Fruit fly (Drosophila melanogaster): Measurements from ENCODE around the gene CG10949.
A peak's percentile ranks its signal among the peaks of the same experiment; 100 is the strongest.

Gene CG10949

dm6 chr2L:20399239-20399638, 17.5 kb downstream of the CG10949 start (continued):
- no peak for TF ChIP-seq phol (tag; optimal IDR thresholded peaks at IDR 0.05)
- no peak for TF ChIP-seq CG7928 (GFP tag; optimal IDR thresholded peaks at IDR 0.05)
- TF ChIP-seq Deaf1 (tag; optimal IDR thresholded peaks at IDR 0.05), result peak; percentile 53
- TF ChIP-seq fd3F (GFP tag; optimal IDR thresholded peaks at IDR 0.05), result no peak
- TF ChIP-seq CoRest (tag; optimal IDR thresholded peaks at IDR 0.05), result no peak
- no peak for TF ChIP-seq nmo (GFP tag; optimal IDR thresholded peaks at IDR 0.05)
- TF ChIP-seq CG7271 (tag; optimal IDR thresholded peaks at IDR 0.05), result no peak
- no peak for TF ChIP-seq gcm (GFP tag; optimal IDR thresholded peaks at IDR 0.05)
- TF ChIP-seq CG1024 (GFP tag; IDR thresholded peaks at IDR 0.05), result no peak
- no peak for TF ChIP-seq NC2α (GFP tag; optimal IDR thresholded peaks at IDR 0.05)
- no peak for TF ChIP-seq CG2678 (tag; optimal IDR thresholded peaks at IDR 0.05)
- peak; percentile 13 for TF ChIP-seq Fer1 (GFP tag; optimal IDR thresholded peaks at IDR 0.05)
- TF ChIP-seq trem (tag; optimal IDR thresholded peaks at IDR 0.05), result no peak
- no peak for TF ChIP-seq Hr3 (GFP tag; optimal IDR thresholded peaks at IDR 0.05)
- TF ChIP-seq CG15269 (tag; optimal IDR thresholded peaks at IDR 0.05), result peak; percentile 16
- TF ChIP-seq CG31388 (GFP tag; optimal IDR thresholded peaks at IDR 0.05), result no peak
- TF ChIP-seq CG15073 (GFP tag; optimal IDR thresholded peaks at IDR 0.05), result no peak
- TF ChIP-seq CG6813 (GFP tag; optimal IDR thresholded peaks at IDR 0.05), result no peak
- no peak for TF ChIP-seq CG14667 (GFP tag; IDR thresholded peaks at IDR 0.05)
- TF ChIP-seq Ets65A (GFP tag), result peak; percentile 63
- peak; percentile 78 for TF ChIP-seq CG7372 (GFP tag; IDR thresholded peaks at IDR 0.05)
- TF ChIP-seq CG18599 (GFP tag; optimal IDR thresholded peaks at IDR 0.05), result no peak
- TF ChIP-seq CG13424 (tag; optimal IDR thresholded peaks at IDR 0.05), result no peak
- no peak for TF ChIP-seq ewg (GFP tag; optimal IDR thresholded peaks at IDR 0.05)
- peak; percentile 31; the same call in 1 of the 2 replicates for TF ChIP-seq CG13287 (GFP tag; IDR thresholded peaks at IDR 0.05; ENCODE audit: partially characterized antibody)
- TF ChIP-seq CG10147 (GFP tag; optimal IDR thresholded peaks at IDR 0.05), result peak; percentile 13
- peak; percentile 11 for TF ChIP-seq CG3995 (GFP tag; optimal IDR thresholded peaks at IDR 0.05)
- TF ChIP-seq sens (GFP tag), result peak; percentile 36
- no peak for TF ChIP-seq CG10462 (GFP tag; optimal IDR thresholded peaks at IDR 0.05)
- peak; percentile 6 for TF ChIP-seq CG34376 (GFP tag; optimal IDR thresholded peaks at IDR 0.05)
- no peak for TF ChIP-seq HLHmδ (GFP tag; optimal IDR thresholded peaks at IDR 0.05)
- no peak for TF ChIP-seq pfk (GFP tag; optimal IDR thresholded peaks at IDR 0.05)
- no peak for TF ChIP-seq CG8388 (GFP tag; optimal IDR thresholded peaks at IDR 0.05)
- no peak for TF ChIP-seq toy (GFP tag; IDR thresholded peaks at IDR 0.05)
- no peak for TF ChIP-seq NfI (GFP tag; optimal IDR thresholded peaks at IDR 0.05)
- no peak for TF ChIP-seq CG12744 (GFP tag; optimal IDR thresholded peaks at IDR 0.05)
- TF ChIP-seq dmrt11E (tag; optimal IDR thresholded peaks at IDR 0.05), result no peak
- TF ChIP-seq CG5953 (GFP tag; IDR thresholded peaks at IDR 0.05), result no peak
- TF ChIP-seq cas (GFP tag; IDR thresholded peaks at IDR 0.05), result no peak
- peak; percentile 61 for TF ChIP-seq kay (GFP tag; optimal IDR thresholded peaks at IDR 0.05)
- TF ChIP-seq exex (tag; optimal IDR thresholded peaks at IDR 0.05), result no peak
- peak in 1 of 2 experiments; percentile 15 for TF ChIP-seq Pdp1 (GFP tag; optimal IDR thresholded peaks at IDR 0.05)
- TF ChIP-seq Atf6 (GFP tag; IDR thresholded peaks at IDR 0.05), result no peak
- no peak for TF ChIP-seq nom (GFP tag; optimal IDR thresholded peaks at IDR 0.05)
- peak; percentile 12; the same call in 1 of the 2 replicates for TF ChIP-seq Adf1 (GFP tag; IDR thresholded peaks at IDR 0.05)
- no peak for TF ChIP-seq ERR (GFP tag; optimal IDR thresholded peaks at IDR 0.05)
- no peak for TF ChIP-seq CG13296 (GFP tag; optimal IDR thresholded peaks at IDR 0.05)
- TF ChIP-seq lab (GFP tag; optimal IDR thresholded peaks at IDR 0.05), result peak; percentile 35
- TF ChIP-seq Hr78 (GFP tag; optimal IDR thresholded peaks at IDR 0.05), result peak in 1 of 2 experiments; percentile 20
- TF ChIP-seq disco-r (GFP tag; optimal IDR thresholded peaks at IDR 0.05), result no peak
